Worm (Caenorhabditis elegans) whole organism, L3 larva: Measurements from ENCODE around the gene dmd-5.
"Not testable (repeated sequence)": the region's sequence is repeated elsewhere in the genome, so short reads cannot be mapped to it uniquely, and the experiment has no call there.

ENCODE experiments used
- aly-2 ChIP-seq: fragments of 150-350 bp; optimal IDR thresholded peaks from 2 replicates; lab custom pipeline; 2014; ENCODE audit warnings: missing biosample characterization, missing genetic modification characterization
- elt-2 ChIP-seq: sonication (generic microtip); optimal IDR thresholded peaks from 2 replicates; lab custom pipeline; 2016; ENCODE audit warnings: missing genetic modification reagents, mild to moderate bottlenecking, missing genetic modification characterization, missing compliant biosample characterization
- elt-3 ChIP-seq, 3 experiments: fragments of 150-350 bp in 1 of 3; sonication (generic microtip) in 2 of 3; optimal IDR thresholded peaks; 2 replicates in 2 of 3; 4 replicates in 1 of 3; lab custom pipeline; 2014 to 2017; ENCODE audit warnings: missing biosample characterization in 3 of 3, missing genetic modification characterization in 3 of 3
- fkh-10 ChIP-seq: sonication (generic microtip); optimal IDR thresholded peaks from 2 replicates; lab custom pipeline; 2017; ENCODE audit warnings: missing biosample characterization, missing genetic modification reagents, missing genetic modification characterization
- fos-1 ChIP-seq: fragments of 150-350 bp; optimal IDR thresholded peaks from 2 replicates; lab custom pipeline; 2014; ENCODE audit warnings: missing biosample characterization, missing genetic modification characterization
- hmg-11 ChIP-seq: sonication (generic microtip); optimal IDR thresholded peaks from 2 replicates; lab custom pipeline; 2016; ENCODE audit warnings: missing genetic modification characterization, missing compliant biosample characterization
- jun-1 ChIP-seq: fragments of 150-350 bp; optimal IDR thresholded peaks from 2 replicates; lab custom pipeline; 2014; ENCODE audit warnings: missing biosample characterization, missing genetic modification reagents, missing genetic modification characterization
- lin-39 ChIP-seq: fragments of 150-350 bp; optimal IDR thresholded peaks from 2 replicates; lab custom pipeline; 2018; ENCODE audit warnings: missing biosample characterization, missing genetic modification reagents, missing genetic modification characterization
- nhr-11 ChIP-seq: fragments of 150-350 bp; optimal IDR thresholded peaks from 2 replicates; lab custom pipeline; 2014; ENCODE audit warnings: missing biosample characterization, missing genetic modification characterization
- nhr-12 ChIP-seq: fragments of 150-350 bp; optimal IDR thresholded peaks from 2 replicates; lab custom pipeline; 2014; ENCODE audit warnings: missing biosample characterization, missing genetic modification characterization
- pha-4 ChIP-seq: fragments of 150-350 bp; optimal IDR thresholded peaks from 2 replicates; lab custom pipeline; 2014; ENCODE audit warnings: missing biosample characterization, missing genetic modification reagents, missing genetic modification characterization
- snpc-4 ChIP-seq: fragments of 150-350 bp; optimal IDR thresholded peaks from 2 replicates; lab custom pipeline; 2014; ENCODE audit warnings: missing biosample characterization, missing genetic modification characterization
- unc-62 ChIP-seq: fragments of 150-350 bp; sonication (generic microtip); optimal IDR thresholded peaks from 4 replicates; lab custom pipeline; 2014; ENCODE audit warnings: missing biosample characterization, missing genetic modification reagents, missing genetic modification characterization

ce11 chrII:5757656-5758055 is 16.4 kb downstream of the dmd-5 start, which contains the start of the genes F10C1.3 and F10C1.23:
- TF ChIP-seq hmg-11 (tag; lab: Kevin White, UChicago); elt-2 (tag; lab: Kevin White, UChicago); snpc-4 (tag; lab: Kevin White, UChicago); fkh-10 (GFP tag; lab: Kevin White, UChicago); pha-4 (tag; lab: Kevin White, UChicago); lin-39 (tag; lab: Kevin White, UChicago); fos-1 (tag; lab: Kevin White, UChicago); nhr-11; jun-1 (tag; lab: Kevin White, UChicago); nhr-12; unc-62 (GFP tag; lab: Kevin White, UChicago); aly-2; elt-3 (tag; optimal IDR thresholded peaks at IDR 0.05; lab: Kevin White, UChicago): not testable (repeated sequence)
